Worm (Caenorhabditis elegans): ENCODE data around the gene C02F12.8.

C02F12.8 gene

ce11 chrX:3701861-3702260 lies 8.8 kb upstream of the C02F12.8 start:
- no peak for TF ChIP-seq ahr-1 (tag; optimal IDR thresholded peaks at IDR 0.05)
- TF ChIP-seq unc-3 (GFP tag; conservative IDR thresholded peaks at IDR 0.05) = no peak
- no peak for TF ChIP-seq unc-3 (tag; optimal IDR thresholded peaks at IDR 0.05)
- TF ChIP-seq sox-4 (tag; optimal IDR thresholded peaks at IDR 0.05) = no peak
- no peak for TF ChIP-seq unc-55 (GFP tag; optimal IDR thresholded peaks at IDR 0.05)
- no peak for TF ChIP-seq dmd-4 (tag; optimal IDR thresholded peaks at IDR 0.05; ENCODE audit: borderline replicate concordance)
- no peak for TF ChIP-seq sox-2 (GFP tag; IDR thresholded peaks at IDR 0.05)
- TF ChIP-seq lim-6 (tag; optimal IDR thresholded peaks at IDR 0.05) = no peak
- no peak for TF ChIP-seq ceh-24 (tag; optimal IDR thresholded peaks at IDR 0.05)
- no peak for TF ChIP-seq fkh-10 (GFP tag; optimal IDR thresholded peaks at IDR 0.05)

ce11 chrX:3697623-3698022 lies 4.6 kb upstream of the C02F12.8 start:
- TF ChIP-seq npax-4 (tag; optimal IDR thresholded peaks at IDR 0.05) (peak; percentile 78), syd-9 (tag; optimal IDR thresholded peaks at IDR 0.05) (peak; percentile 82), ceh-30 (tag; optimal IDR thresholded peaks at IDR 0.05) (peak; percentile 52), fkh-6 (tag; optimal IDR thresholded peaks at IDR 0.05) (peak; percentile 81), unc-55 (GFP tag; optimal IDR thresholded peaks at IDR 0.05) (no peak), F13H6.1 (tag; optimal IDR thresholded peaks at IDR 0.05) (peak; percentile 82), hlh-30 (tag; optimal IDR thresholded peaks at IDR 0.05; ENCODE audit: insufficient read depth) (no peak), ceh-22 (tag; optimal IDR thresholded peaks at IDR 0.05) (no peak), odd-2 (tag; optimal IDR thresholded peaks at IDR 0.05) (peak; percentile 22), ceh-18 (tag; optimal IDR thresholded peaks at IDR 0.05) (peak; percentile 75), hlh-15 (tag; optimal IDR thresholded peaks at IDR 0.05) (peak; percentile 76), zip-5 (tag; optimal IDR thresholded peaks at IDR 0.05) (peak; percentile 40), sdc-2 (tag; optimal IDR thresholded peaks at IDR 0.05) (peak; percentile 86), pqm-1 (tag; optimal IDR thresholded peaks at IDR 0.05) (peak; percentile 69), unc-42 (tag; optimal IDR thresholded peaks at IDR 0.05) (peak; percentile 68), pha-4 (tag; optimal IDR thresholded peaks at IDR 0.05) (no peak), hlh-13 (GFP tag; optimal IDR thresholded peaks at IDR 0.05) (peak; percentile 74), ceh-31 (tag; optimal IDR thresholded peaks at IDR 0.05) (peak; percentile 63), pros-1 (tag; optimal IDR thresholded peaks at IDR 0.05) (no peak), pag-3 (tag; optimal IDR thresholded peaks at IDR 0.05; ENCODE audit: borderline replicate concordance) (peak; percentile 69), pax-1 (tag; optimal IDR thresholded peaks at IDR 0.05) (no peak), lin-11 (tag; optimal IDR thresholded peaks at IDR 0.05) (peak; percentile 83), T23F11.4 (GFP tag; optimal IDR thresholded peaks at IDR 0.05) (peak; percentile 86), lim-6 (tag; optimal IDR thresholded peaks at IDR 0.05) (no peak), ceh-6 (GFP tag; optimal IDR thresholded peaks at IDR 0.05) (peak; percentile 82), madf-2 (tag; optimal IDR thresholded peaks at IDR 0.05) (peak; percentile 83), che-1 (tag; optimal IDR thresholded peaks at IDR 0.05) (peak; percentile 86), tbx-7 (tag; optimal IDR thresholded peaks at IDR 0.05) (peak; percentile 47), hlh-8 (tag; optimal IDR thresholded peaks at IDR 0.05) (peak; percentile 74), pha-2 (tag; optimal IDR thresholded peaks at IDR 0.05) (peak; percentile 87), mec-3 (tag; optimal IDR thresholded peaks at IDR 0.05; ENCODE audit: borderline replicate concordance) (no peak), ets-4 (tag; optimal IDR thresholded peaks at IDR 0.05) (peak; percentile 59), nfya-1 (tag; optimal IDR thresholded peaks at IDR 0.05) (peak; percentile 64), ceh-2 (tag; optimal IDR thresholded peaks at IDR 0.05) (peak; percentile 80), sox-4 (tag; optimal IDR thresholded peaks at IDR 0.05) (peak; percentile 87), ceh-19 (GFP tag; optimal IDR thresholded peaks at IDR 0.05) (peak; percentile 90), dmd-4 (tag; optimal IDR thresholded peaks at IDR 0.05; ENCODE audit: borderline replicate concordance) (peak; percentile 74), C08G9.2 (tag; optimal IDR thresholded peaks at IDR 0.05) (peak; percentile 77), ref-2 (tag; optimal IDR thresholded peaks at IDR 0.05) (peak; percentile 79), fax-1 (tag; optimal IDR thresholded peaks at IDR 0.05) (peak; percentile 81), Y22D7AL.16 (tag; optimal IDR thresholded peaks at IDR 0.05) (peak; percentile 82), sox-2 (GFP tag; IDR thresholded peaks at IDR 0.05) (peak; percentile 79), C38D4.7 (GFP tag; optimal IDR thresholded peaks at IDR 0.05) (peak; percentile 84), unc-3 (GFP tag; conservative IDR thresholded peaks at IDR 0.05) (peak; percentile 90), unc-3 (tag; optimal IDR thresholded peaks at IDR 0.05) (peak; percentile 62), ceh-45 (GFP tag; IDR thresholded peaks at IDR 0.05) (peak; percentile 94), ttx-3 (tag; optimal IDR thresholded peaks at IDR 0.05) (peak; percentile 82)

All from whole organism, late embryonic.